Fruit fly (Drosophila melanogaster) whole organism, prepupa: ENCODE data around the gene CG1622.

Experiments
- CG10631 ChIP-seq: fragments of 200-800 bp; sonication (Bioruptor generic); optimal IDR thresholded peaks from 2 replicates; lab custom pipeline; 2016; ENCODE audit warnings: missing biosample characterization, missing genetic modification characterization
- CG10669 ChIP-seq: fragments of 200-800 bp; sonication (Bioruptor generic); optimal IDR thresholded peaks from 3 replicates; lab custom pipeline; 2018; ENCODE audit warnings: missing biosample characterization, mild to moderate bottlenecking, missing genetic modification characterization, moderate library complexity
- CG11294 ChIP-seq: fragments of 200-800 bp; sonication (Bioruptor generic); IDR thresholded peaks from 2 replicates; pipeline ENCODE4 v1.3.6; 2022; ENCODE audit warnings: missing biosample characterization, missing genetic modification characterization
- CG15336 ChIP-seq: fragments of 200-800 bp; sonication (Bioruptor generic); IDR thresholded peaks from 2 replicates; pipeline ENCODE4 v1.3.6; 2022; ENCODE audit warnings: missing biosample characterization, missing genetic modification characterization
- CG1621 ChIP-seq: fragments of 200-800 bp; sonication (Bioruptor generic); optimal IDR thresholded peaks from 3 replicates; lab custom pipeline; 2018; ENCODE audit warnings: missing biosample characterization, mild to moderate bottlenecking, missing genetic modification characterization
- CG16779 ChIP-seq: fragments of 200-800 bp; sonication (Bioruptor generic); optimal IDR thresholded peaks from 3 replicates; lab custom pipeline; 2017; ENCODE audit warnings: missing biosample characterization, mild to moderate bottlenecking, missing genetic modification characterization
- CG3032 ChIP-seq: fragments of 200-800 bp; optimal IDR thresholded peaks from 2 replicates; lab custom pipeline; 2019; ENCODE audit warnings: missing biosample characterization, mild to moderate bottlenecking, missing genetic modification characterization, moderate library complexity
- CG31627 ChIP-seq: fragments of 200-800 bp; sonication (Bioruptor generic); optimal IDR thresholded peaks from 3 replicates; lab custom pipeline; 2016; ENCODE audit warnings: missing biosample characterization, missing genetic modification characterization
- CG32006 ChIP-seq: fragments of 200-800 bp; sonication (Bioruptor generic); optimal IDR thresholded peaks from 3 replicates; lab custom pipeline; 2017; ENCODE audit warnings: missing biosample characterization, mild to moderate bottlenecking, missing genetic modification characterization
- CG34406 ChIP-seq: fragments of 200-800 bp; sonication (Bioruptor generic); optimal IDR thresholded peaks from 3 replicates; lab custom pipeline; 2016; ENCODE audit warnings: missing biosample characterization, missing genetic modification characterization
- CG3919 ChIP-seq: fragments of 200-800 bp; sonication (Bioruptor generic); optimal IDR thresholded peaks from 3 replicates; lab custom pipeline; 2016; ENCODE audit warnings: missing biosample characterization, missing genetic modification characterization
- CG4318 ChIP-seq: fragments of 200-800 bp; sonication (Bioruptor generic); optimal IDR thresholded peaks from 3 replicates; lab custom pipeline; 2017; ENCODE audit warnings: missing biosample characterization, mild to moderate bottlenecking, missing genetic modification characterization
- CG6163 ChIP-seq: fragments of 200-800 bp; sonication (Bioruptor generic); IDR thresholded peaks from 3 replicates; pipeline ENCODE4 v1.3.6; 2022; ENCODE audit warnings: missing biosample characterization, missing genetic modification characterization
- CG6276 ChIP-seq: fragments of 200-800 bp; sonication (Bioruptor generic); optimal IDR thresholded peaks from 2 replicates; lab custom pipeline; 2017; ENCODE audit warnings: missing biosample characterization, mild to moderate bottlenecking, missing genetic modification characterization
- CG6792 ChIP-seq: fragments of 200-800 bp; sonication (Bioruptor generic); optimal IDR thresholded peaks from 3 replicates; lab custom pipeline; 2016; ENCODE audit warnings: missing biosample characterization, missing genetic modification characterization
- CG6808 ChIP-seq: fragments of 200-800 bp; sonication (Bioruptor generic); optimal IDR thresholded peaks from 3 replicates; lab custom pipeline; 2017; ENCODE audit warnings: missing biosample characterization, missing genetic modification characterization, mild to moderate bottlenecking, moderate library complexity, missing genetic modification reagents
- CG6854 ChIP-seq: fragments of 200-800 bp; sonication (Bioruptor generic); optimal IDR thresholded peaks from 2 replicates; lab custom pipeline; 2017; ENCODE audit warnings: missing biosample characterization, mild to moderate bottlenecking, missing genetic modification characterization
- CG7368 ChIP-seq: fragments of 200-800 bp; sonication (Bioruptor generic); optimal IDR thresholded peaks from 3 replicates; lab custom pipeline; 2016; ENCODE audit warnings: missing biosample characterization, missing genetic modification characterization
- CG8119 ChIP-seq: fragments of 200-800 bp; sonication (Bioruptor generic); IDR thresholded peaks from 3 replicates; pipeline ENCODE4 v1.3.6; 2022; ENCODE audit warnings: missing biosample characterization, missing genetic modification characterization
- CG8632 ChIP-seq: fragments of 200-800 bp; sonication (Bioruptor generic); optimal IDR thresholded peaks from 3 replicates; lab custom pipeline; 2016; ENCODE audit warnings: missing biosample characterization, missing genetic modification characterization
- CG9139 ChIP-seq: fragments of 200-800 bp; sonication (Bioruptor generic); optimal IDR thresholded peaks from 3 replicates; lab custom pipeline; 2017; ENCODE audit warnings: missing biosample characterization, mild to moderate bottlenecking, missing genetic modification characterization
- Eip75B ChIP-seq: fragments of 200-800 bp; sonication (Bioruptor generic); optimal IDR thresholded peaks from 3 replicates; lab custom pipeline; 2016; ENCODE audit warnings: missing biosample characterization, missing genetic modification characterization
- Eip78C ChIP-seq: fragments of 200-800 bp; sonication (Bioruptor generic); peaks from one replicate; lab custom pipeline; 2016; ENCODE audit warnings: missing biosample characterization, missing genetic modification characterization
- Eip93F ChIP-seq: fragments of 200-800 bp; sonication (Bioruptor generic); optimal IDR thresholded peaks from 2 replicates; lab custom pipeline; 2016; ENCODE audit warnings: missing biosample characterization, mild to moderate bottlenecking, missing genetic modification characterization
- Ets21C ChIP-seq: fragments of 200-800 bp; sonication (Bioruptor generic); optimal IDR thresholded peaks from 3 replicates; lab custom pipeline; 2016; ENCODE audit warnings: missing biosample characterization, missing genetic modification characterization
- Ets96B ChIP-seq: fragments of 200-800 bp; optimal IDR thresholded peaks from 2 replicates; lab custom pipeline; 2019; ENCODE audit warnings: missing biosample characterization, mild to moderate bottlenecking, missing genetic modification characterization, moderate library complexity
- Gug ChIP-seq: fragments of 200-800 bp; sonication (Bioruptor generic); IDR thresholded peaks from 2 replicates; pipeline ENCODE4 v1.3.6; 2022; ENCODE audit warnings: missing biosample characterization, missing genetic modification characterization
- Hr38 ChIP-seq: sonication (Bioruptor generic); optimal IDR thresholded peaks from 2 replicates; lab custom pipeline; 2016; ENCODE audit warnings: missing biosample characterization, missing genetic modification characterization
- Hr4 ChIP-seq: fragments of 200-800 bp; sonication (Bioruptor generic); optimal IDR thresholded peaks from 3 replicates; lab custom pipeline; 2016; ENCODE audit warnings: missing biosample characterization, missing genetic modification characterization
- Met ChIP-seq: fragments of 200-800 bp; sonication (Bioruptor generic); optimal IDR thresholded peaks from 3 replicates; lab custom pipeline; 2016; ENCODE audit warnings: missing biosample characterization, missing genetic modification characterization
- OdsH ChIP-seq: fragments of 200-800 bp; sonication (Bioruptor generic); optimal IDR thresholded peaks from 3 replicates; lab custom pipeline; 2016; ENCODE audit warnings: missing biosample characterization, missing genetic modification characterization
- Smox ChIP-seq: fragments of 200-800 bp; sonication (Bioruptor generic); optimal IDR thresholded peaks from 3 replicates; lab custom pipeline; 2016; ENCODE audit warnings: missing biosample characterization, missing genetic modification characterization
- Sox14 ChIP-seq: fragments of 200-800 bp; sonication (Bioruptor generic); optimal IDR thresholded peaks from 3 replicates; lab custom pipeline; 2016; ENCODE audit warnings: missing biosample characterization, missing genetic modification characterization
- Sox15 ChIP-seq: fragments of 200-800 bp; sonication (Bioruptor generic); optimal IDR thresholded peaks from 3 replicates; lab custom pipeline; 2016; ENCODE audit warnings: missing biosample characterization, missing genetic modification characterization
- acj6 ChIP-seq: fragments of 200-800 bp; sonication (Bioruptor generic); optimal IDR thresholded peaks from 3 replicates; lab custom pipeline; 2016; ENCODE audit warnings: missing biosample characterization, missing genetic modification characterization
- cyc ChIP-seq: fragments of 200-800 bp; sonication (Bioruptor generic); optimal IDR thresholded peaks from 3 replicates; lab custom pipeline; 2016; ENCODE audit warnings: missing biosample characterization, missing genetic modification characterization
- dsx ChIP-seq: fragments of 200-800 bp; optimal IDR thresholded peaks from 3 replicates; lab custom pipeline; 2019; ENCODE audit warnings: missing biosample characterization, mild to moderate bottlenecking, missing genetic modification characterization, moderate library complexity; ENCODE audit not compliant: poor library complexity, severe bottlenecking
- eg ChIP-seq: fragments of 200-800 bp; sonication (Bioruptor generic); IDR thresholded peaks from 3 replicates; pipeline ENCODE4 v1.3.6; 2022; ENCODE audit warnings: missing biosample characterization, missing genetic modification characterization
- esn ChIP-seq: fragments of 200-800 bp; sonication (Bioruptor generic); optimal IDR thresholded peaks from 2 replicates; lab custom pipeline; 2016; ENCODE audit warnings: missing biosample characterization, mild to moderate bottlenecking, missing genetic modification characterization, moderate library complexity
- pdm3 ChIP-seq: fragments of 200-800 bp; sonication (Bioruptor generic); optimal IDR thresholded peaks from 3 replicates; lab custom pipeline; 2016; ENCODE audit warnings: missing biosample characterization, missing genetic modification characterization
- salr ChIP-seq, 2 experiments: fragments of 200-800 bp; sonication (Bioruptor generic); optimal IDR thresholded peaks; 3 replicates each; lab custom pipeline; 2016 to 2018; ENCODE audit warnings: missing biosample characterization in 2 of 2, missing genetic modification characterization in 2 of 2, mild to moderate bottlenecking in 1 of 2
- spab ChIP-seq: fragments of 200-800 bp; sonication (Bioruptor generic); optimal IDR thresholded peaks from 2 replicates; lab custom pipeline; 2017; ENCODE audit warnings: missing biosample characterization, mild to moderate bottlenecking, missing genetic modification characterization, missing genetic modification reagents
- ss ChIP-seq, 2 experiments: fragments of 200-800 bp; sonication (Bioruptor generic); optimal IDR thresholded peaks; 2 replicates in 1 of 2; 3 replicates in 1 of 2; lab custom pipeline; 2017 to 2018; ENCODE audit warnings: mild to moderate bottlenecking in 2 of 2, missing biosample characterization in 2 of 2, missing genetic modification characterization in 2 of 2, moderate library complexity in 1 of 2
- topi ChIP-seq: fragments of 200-800 bp; sonication (Bioruptor generic); optimal IDR thresholded peaks from 3 replicates; lab custom pipeline; 2016; ENCODE audit warnings: missing biosample characterization, missing genetic modification characterization
- vri ChIP-seq: fragments of 200-800 bp; sonication (Bioruptor generic); optimal IDR thresholded peaks from 3 replicates; lab custom pipeline; 2016; ENCODE audit warnings: missing biosample characterization, mild to moderate bottlenecking, missing genetic modification characterization

CG1622 gene

dm6 chrX:13251310-13251709 is 45.6 kb upstream of the CG1622 start (continued):
- TF ChIP-seq Met, result peak; percentile 94
- TF ChIP-seq CG16779 (tag; lab: Kevin White, UChicago), result peak; percentile 89
- peak; percentile 93 for TF ChIP-seq CG3032 (tag; lab: Kevin White, UChicago)
- TF ChIP-seq CG6854, result peak; percentile 86
- TF ChIP-seq CG34406, result peak; percentile 90
- TF ChIP-seq CG31627 (GFP tag; lab: Kevin White, UChicago), result peak; percentile 94
- peak; percentile 97 for TF ChIP-seq CG7368 (GFP tag; lab: Kevin White, UChicago)
- peak; percentile 94 for TF ChIP-seq CG8119
- peak; percentile 94 for TF ChIP-seq eg
- peak; percentile 94 for TF ChIP-seq CG10669
- TF ChIP-seq CG9139, result peak; percentile 88
- peak; percentile 95 for TF ChIP-seq CG6792 (GFP tag; lab: Kevin White, UChicago)
- peak; percentile 92 for TF ChIP-seq CG6808 (GFP tag; lab: Kevin White, UChicago)
- peak; percentile 98 for TF ChIP-seq dsx (GFP tag; lab: Kevin White, UChicago)
- peak; percentile 96 for TF ChIP-seq pdm3 (GFP tag; lab: Kevin White, UChicago)
- peak; percentile 92 for TF ChIP-seq vri (GFP tag; lab: Kevin White, UChicago)

- no peak for TF ChIP-seq CG1621 (tag; lab: Kevin White, UChicago)
- TF ChIP-seq CG6276 (GFP tag; lab: Kevin White, UChicago), result peak; percentile 31
- no peak for TF ChIP-seq CG31627 (GFP tag; lab: Kevin White, UChicago)
- peak; percentile 51 for TF ChIP-seq CG32006 (GFP tag; lab: Kevin White, UChicago)
- no peak for TF ChIP-seq Smox (GFP tag; lab: Kevin White, UChicago)
- no peak for TF ChIP-seq cyc
- TF ChIP-seq pdm3 (GFP tag; lab: Kevin White, UChicago), result peak; percentile 41
- TF ChIP-seq Sox14 (GFP tag; lab: Kevin White, UChicago), result peak; percentile 24
- TF ChIP-seq CG15336 (GFP tag; lab: Robert Waterston, UW), result peak; percentile 58
- 0 out of 2 replicates have a peak, but pooled peaks have one; percentile 19 for TF ChIP-seq CG11294 (GFP tag; lab: Robert Waterston, UW)
- TF ChIP-seq eg, result peak; percentile 54; the same call in 2 of the 3 replicates
- peak; percentile 11 for TF ChIP-seq CG4318 (GFP tag; lab: Kevin White, UChicago)
- peak; percentile 30 for TF ChIP-seq OdsH (GFP tag; lab: Kevin White, UChicago)
- TF ChIP-seq Eip78C (GFP tag; lab: Kevin White, UChicago), result peak; percentile 73
- TF ChIP-seq CG10631, result peak; percentile 5
- TF ChIP-seq salr (GFP tag; optimal IDR thresholded peaks at IDR 0.05; lab: Kevin White, UChicago), result peak in 1 of 2 experiments; percentile 22
- 0 out of 2 replicates have a peak, but pooled peaks have one; percentile 30 for TF ChIP-seq Gug
- TF ChIP-seq Hr38 (GFP tag; lab: Kevin White, UChicago), result no peak
- peak; percentile 59; the same call in 2 of the 3 replicates for TF ChIP-seq CG8119
- peak; percentile 64 for TF ChIP-seq Hr4 (GFP tag; lab: Kevin White, UChicago)
- TF ChIP-seq CG6163, result 0 out of 3 replicates have a peak, but pooled peaks have one; percentile 14
These were observed 43.7 kb upstream of the CG1622 start for dm6 chrX:13253062-13253724.

- TF ChIP-seq CG1621 (tag; lab: Kevin White, UChicago) (no peak), Met (peak; percentile 26), CG6276 (GFP tag; lab: Kevin White, UChicago) (no peak), spab (GFP tag; lab: Kevin White, UChicago) (no peak), acj6 (no peak), Eip75B (GFP tag; lab: Kevin White, UChicago) (peak; percentile 1), CG8632 (GFP tag; lab: Kevin White, UChicago) (no peak), CG7368 (GFP tag; lab: Kevin White, UChicago) (peak; percentile 12), CG31627 (GFP tag; lab: Kevin White, UChicago) (no peak), esn (GFP tag; lab: Kevin White, UChicago) (peak; percentile 41), Eip93F (no peak), eg (peak; percentile 51; the same call in 1 of the 3 replicates), CG6163 (peak; percentile 66; the same call in 2 of the 3 replicates), ss (GFP tag; optimal IDR thresholded peaks at IDR 0.05; lab: Kevin White, UChicago) (peak; percentile 26 to 41), Ets21C (GFP tag; lab: Kevin White, UChicago) (no peak), Eip78C (GFP tag; lab: Kevin White, UChicago) (peak; percentile 67), topi (GFP tag; lab: Kevin White, UChicago) (peak; percentile 2), CG3919 (no peak), CG34406 (peak; percentile 28), Ets96B (tag; lab: Kevin White, UChicago) (no peak), Sox15 (GFP tag; lab: Kevin White, UChicago) (no peak), CG4318 (GFP tag; lab: Kevin White, UChicago) (no peak), CG11294 (GFP tag; lab: Robert Waterston, UW) (no peak), Smox (GFP tag; lab: Kevin White, UChicago) (peak; percentile 7), CG6854 (peak; percentile 34)
These were observed 42.4 kb upstream of the CG1622 start for dm6 chrX:13254442-13254841.
